Fruit fly (Drosophila melanogaster) whole organism, embryonic: Measurements from ENCODE around the gene Dbp21E2.
A peak's percentile ranks its signal among the peaks of the same experiment; 100 is the strongest.

Experiments used
- Antp ChIP-seq: fragments of 200-800 bp; sonication (Bioruptor generic); optimal IDR thresholded peaks from 3 replicates; lab custom pipeline; 2016; ENCODE audit warnings: missing biosample characterization, missing genetic modification characterization
- Bdp1 ChIP-seq: fragments of 200-800 bp; sonication (Bioruptor generic); optimal IDR thresholded peaks from 3 replicates; lab custom pipeline; 2016; ENCODE audit warnings: missing biosample characterization, missing genetic modification characterization
- CG10431 ChIP-seq: fragments of 200-800 bp; sonication (Bioruptor generic); optimal IDR thresholded peaks from 3 replicates; lab custom pipeline; 2018; ENCODE audit warnings: missing biosample characterization, mild to moderate bottlenecking, missing genetic modification characterization
- CG11093 ChIP-seq: fragments of 200-800 bp; sonication (Bioruptor generic); IDR thresholded peaks from 3 replicates; pipeline ENCODE4 v1.3.6; 2022; ENCODE audit warnings: missing biosample characterization, missing genetic modification characterization
- CG1233 ChIP-seq: fragments of 200-800 bp; sonication (Bioruptor generic); optimal IDR thresholded peaks from 4 replicates; lab custom pipeline; 2018; ENCODE audit warnings: missing biosample characterization, mild to moderate bottlenecking, missing genetic modification characterization
- CG13775 ChIP-seq: fragments of 200-800 bp; sonication (Bioruptor generic); optimal IDR thresholded peaks from 3 replicates; lab custom pipeline; 2017; ENCODE audit warnings: missing biosample characterization, mild to moderate bottlenecking, missing genetic modification characterization
- CG14965 ChIP-seq: fragments of 200-800 bp; sonication (Bioruptor generic); optimal IDR thresholded peaks from 2 replicates; lab custom pipeline; 2016; ENCODE audit warnings: missing biosample characterization, missing genetic modification characterization, borderline replicate concordance
- CG17328 ChIP-seq: fragments of 200-800 bp; sonication (Bioruptor generic); IDR thresholded peaks from 2 replicates; pipeline ENCODE4 v1.3.6; 2022; ENCODE audit warnings: missing biosample characterization, missing genetic modification characterization
- CG1792 ChIP-seq: fragments of 200-800 bp; sonication (Bioruptor generic); optimal IDR thresholded peaks from 2 replicates; lab custom pipeline; 2016; ENCODE audit warnings: missing biosample characterization, missing genetic modification characterization
- CG3407 ChIP-seq: fragments of 200-800 bp; sonication (Bioruptor generic); optimal IDR thresholded peaks from 2 replicates; lab custom pipeline; 2018; ENCODE audit warnings: missing biosample characterization, mild to moderate bottlenecking, missing genetic modification characterization
- CG42726 ChIP-seq: fragments of 200-800 bp; sonication (Bioruptor generic); IDR thresholded peaks from 2 replicates; pipeline ENCODE4 v1.3.6; 2022; ENCODE audit warnings: missing biosample characterization, missing genetic modification characterization; ENCODE audit not compliant: partially characterized antibody
- CG4617 ChIP-seq: fragments of 200-800 bp; sonication (Bioruptor generic); optimal IDR thresholded peaks from 3 replicates; lab custom pipeline; 2016; ENCODE audit warnings: missing biosample characterization, missing genetic modification characterization, borderline replicate concordance
- CG4707 ChIP-seq: fragments of 200-800 bp; sonication (Bioruptor generic); optimal IDR thresholded peaks from 2 replicates; lab custom pipeline; 2018; ENCODE audit warnings: missing biosample characterization, mild to moderate bottlenecking, missing genetic modification characterization, moderate library complexity
- CG4730 ChIP-seq: fragments of 200-800 bp; sonication (Bioruptor generic); IDR thresholded peaks from 2 replicates; pipeline ENCODE4 v1.3.6; 2022; ENCODE audit warnings: missing biosample characterization, missing genetic modification characterization
- CG5180 ChIP-seq: fragments of 200-800 bp; sonication (Bioruptor generic); optimal IDR thresholded peaks from 3 replicates; lab custom pipeline; 2017; ENCODE audit warnings: missing biosample characterization, missing genetic modification characterization, mild to moderate bottlenecking, moderate library complexity, missing genetic modification reagents
- CG7745 ChIP-seq: fragments of 200-800 bp; sonication (Bioruptor generic); optimal IDR thresholded peaks from 2 replicates; lab custom pipeline; 2018; ENCODE audit warnings: missing biosample characterization, mild to moderate bottlenecking, missing genetic modification characterization, moderate library complexity
- CG8388 ChIP-seq: fragments of 200-800 bp; sonication (Bioruptor generic); optimal IDR thresholded peaks from 2 replicates; lab custom pipeline; 2019; ENCODE audit warnings: missing biosample characterization, mild to moderate bottlenecking, missing genetic modification characterization, moderate library complexity
- CG8765 ChIP-seq: fragments of 200-800 bp; sonication (Bioruptor generic); IDR thresholded peaks from 2 replicates; pipeline ENCODE4 v1.3.6; 2022; ENCODE audit warnings: missing biosample characterization, missing genetic modification characterization
- CrebB ChIP-seq: fragments of 200-800 bp; sonication (Bioruptor generic); optimal IDR thresholded peaks from 3 replicates; lab custom pipeline; 2018; ENCODE audit warnings: missing biosample characterization, mild to moderate bottlenecking, missing genetic modification characterization
- Dek ChIP-seq: fragments of 200-800 bp; sonication (Bioruptor generic); optimal IDR thresholded peaks from 3 replicates; lab custom pipeline; 2019; ENCODE audit warnings: missing biosample characterization, mild to moderate bottlenecking, missing genetic modification characterization, moderate library complexity
- Dll ChIP-seq: fragments of 200-800 bp; sonication (Bioruptor generic); IDR thresholded peaks from 4 replicates; pipeline ENCODE4 v1.3.6; 2022; ENCODE audit warnings: missing biosample characterization, missing genetic modification characterization; ENCODE audit not compliant: partially characterized antibody
- E2f2 ChIP-seq: fragments of 200-800 bp; sonication (Bioruptor generic); IDR thresholded peaks from 2 replicates; pipeline ENCODE4 v1.3.6; 2022; ENCODE audit warnings: missing biosample characterization, missing genetic modification characterization
- Elba2 ChIP-seq: fragments of 200-800 bp; sonication (Bioruptor generic); optimal IDR thresholded peaks from 3 replicates; lab custom pipeline; 2016; ENCODE audit warnings: missing biosample characterization, missing genetic modification characterization
- Fer1 ChIP-seq: fragments of 200-800 bp; sonication (Bioruptor generic); optimal IDR thresholded peaks from 2 replicates; lab custom pipeline; 2017; ENCODE audit warnings: missing biosample characterization, mild to moderate bottlenecking, missing genetic modification characterization
- Hsf ChIP-seq: fragments of 200-800 bp; sonication (Bioruptor generic); optimal IDR thresholded peaks from 3 replicates; lab custom pipeline; 2016; ENCODE audit warnings: missing biosample characterization, missing genetic modification characterization
- Lim3 ChIP-seq: fragments of 200-800 bp; sonication (Bioruptor generic); IDR thresholded peaks from 2 replicates; pipeline ENCODE4 v1.3.6; 2022; ENCODE audit warnings: missing biosample characterization, missing genetic modification characterization
- Med ChIP-seq: fragments of 200-800 bp; sonication (Bioruptor generic); peaks from one replicate; lab custom pipeline; 2016; ENCODE audit warnings: missing biosample characterization, missing genetic modification characterization, mild to moderate bottlenecking, inconsistent platforms, moderate library complexity
- NFAT ChIP-seq: fragments of 200-800 bp; sonication (Bioruptor generic); IDR thresholded peaks from 2 replicates; pipeline ENCODE4 v1.3.6; 2022; ENCODE audit warnings: missing biosample characterization, missing genetic modification characterization
- Nf-YB ChIP-seq: fragments of 200-800 bp; sonication (Bioruptor generic); optimal IDR thresholded peaks from 3 replicates; lab custom pipeline; 2019; ENCODE audit warnings: missing biosample characterization, mild to moderate bottlenecking, missing genetic modification characterization, moderate library complexity
- Ptx1 ChIP-seq: fragments of 200-800 bp; sonication (Bioruptor generic); IDR thresholded peaks from 2 replicates; pipeline ENCODE4 v1.3.6; 2022; ENCODE audit warnings: missing biosample characterization, missing genetic modification characterization
- Six4 ChIP-seq: fragments of 200-800 bp; sonication (Bioruptor generic); optimal IDR thresholded peaks from 2 replicates; lab custom pipeline; 2016; ENCODE audit warnings: missing biosample characterization, missing genetic modification characterization
- ara ChIP-seq: fragments of 200-800 bp; sonication (Bioruptor generic); IDR thresholded peaks from 2 replicates; pipeline ENCODE4 v1.3.6; 2022; ENCODE audit warnings: missing biosample characterization, missing genetic modification characterization
- bcd ChIP-seq: fragments of 200-800 bp; sonication (Bioruptor generic); optimal IDR thresholded peaks from 2 replicates; lab custom pipeline; 2017; ENCODE audit warnings: missing biosample characterization, mild to moderate bottlenecking, missing genetic modification characterization
- corto ChIP-seq: fragments of 200-800 bp; sonication (Bioruptor generic); optimal IDR thresholded peaks from 2 replicates; lab custom pipeline; 2016; ENCODE audit warnings: missing biosample characterization, mild to moderate bottlenecking, missing genetic modification characterization, moderate library complexity
- croc ChIP-seq: fragments of 200-800 bp; sonication (Bioruptor generic); conservative IDR thresholded peaks from 3 replicates; pipeline ENCODE4 v1.3.6; 2022; ENCODE audit warnings: missing biosample characterization, missing genetic modification characterization
- dati ChIP-seq: fragments of 200-800 bp; sonication (Bioruptor generic); IDR thresholded peaks from 2 replicates; pipeline ENCODE4 v1.3.6; 2022; ENCODE audit warnings: missing biosample characterization, missing genetic modification characterization
- dpn ChIP-seq, 2 experiments: fragments of 200-800 bp; sonication (Bioruptor generic); optimal IDR thresholded peaks; 3 replicates each; lab custom pipeline; 2016; ENCODE audit warnings: missing biosample characterization in 2 of 2, missing genetic modification characterization in 2 of 2
- insv ChIP-seq, 2 experiments: fragments of 200-800 bp; sonication (Bioruptor generic); optimal IDR thresholded peaks; 3 replicates each; lab custom pipeline; 2016 to 2018; ENCODE audit warnings: missing biosample characterization in 2 of 2, missing genetic modification characterization in 2 of 2
- kah ChIP-seq: fragments of 200-800 bp; sonication (Bioruptor generic); optimal IDR thresholded peaks from 2 replicates; lab custom pipeline; 2018; ENCODE audit warnings: missing biosample characterization, mild to moderate bottlenecking, missing genetic modification characterization
- ken ChIP-seq: fragments of 200-800 bp; sonication (Bioruptor generic); IDR thresholded peaks from 3 replicates; pipeline ENCODE4 v1.3.6; 2022; ENCODE audit warnings: missing biosample characterization, missing genetic modification characterization
- nmo ChIP-seq: fragments of 200-800 bp; sonication (Bioruptor generic); optimal IDR thresholded peaks from 2 replicates; lab custom pipeline; 2018; ENCODE audit warnings: missing biosample characterization, mild to moderate bottlenecking, missing genetic modification characterization, moderate library complexity
- oc ChIP-seq: fragments of 200-800 bp; sonication (Bioruptor generic); optimal IDR thresholded peaks from 2 replicates; lab custom pipeline; 2018; ENCODE audit warnings: missing biosample characterization, mild to moderate bottlenecking, missing genetic modification characterization, moderate library complexity
- pros ChIP-seq: fragments of 200-800 bp; sonication (Bioruptor generic); optimal IDR thresholded peaks from 3 replicates; lab custom pipeline; 2019; ENCODE audit warnings: missing biosample characterization, mild to moderate bottlenecking, missing genetic modification characterization, moderate library complexity
- rib ChIP-seq: fragments of 200-800 bp; sonication (Bioruptor generic); IDR thresholded peaks from 2 replicates; pipeline ENCODE4 v1.3.6; 2022; ENCODE audit warnings: missing biosample characterization, missing genetic modification characterization
- schlank ChIP-seq: fragments of 200-800 bp; sonication (Bioruptor generic); optimal IDR thresholded peaks from 2 replicates; lab custom pipeline; 2018; ENCODE audit warnings: missing biosample characterization, mild to moderate bottlenecking, missing genetic modification characterization
- scrt ChIP-seq: fragments of 200-800 bp; sonication (Bioruptor generic); optimal IDR thresholded peaks from 2 replicates; lab custom pipeline; 2018; ENCODE audit warnings: missing biosample characterization, mild to moderate bottlenecking, missing genetic modification characterization, moderate library complexity
- stwl ChIP-seq: fragments of 200-800 bp; sonication (Bioruptor generic); optimal IDR thresholded peaks from 3 replicates; lab custom pipeline; 2018; ENCODE audit warnings: missing biosample characterization, mild to moderate bottlenecking, missing genetic modification characterization, moderate library complexity
- usp ChIP-seq: fragments of >200 bp; optimal IDR thresholded peaks from 2 replicates; lab custom pipeline; 2017; ENCODE audit warnings: missing biosample characterization, missing genetic modification characterization
- zf30C ChIP-seq: fragments of 200-800 bp; sonication (Bioruptor generic); optimal IDR thresholded peaks from 3 replicates; lab custom pipeline; 2018; ENCODE audit warnings: missing biosample characterization, mild to moderate bottlenecking, missing genetic modification characterization
- zfh2 ChIP-seq: fragments of 200-800 bp; sonication (Bioruptor generic); optimal IDR thresholded peaks from 2 replicates; lab custom pipeline; 2016; ENCODE audit warnings: missing biosample characterization, missing genetic modification characterization

Gene Dbp21E2

dm6 chr2L:855052-855547, 43.7 kb downstream of the Dbp21E2 start, which contains the start of gene CG13949 (continued):
- TF ChIP-seq Dll (GFP tag; lab: Robert Waterston, UW), result 0 out of 4 replicates have a peak, but pooled peaks have one; percentile 40
- TF ChIP-seq Lim3 (GFP tag; lab: Robert Waterston, UW), result no peak
- no peak for TF ChIP-seq CG4707
- no peak for TF ChIP-seq corto
- TF ChIP-seq CG11093 (GFP tag; lab: Robert Waterston, UW), result no peak
- TF ChIP-seq insv (GFP tag; optimal IDR thresholded peaks at IDR 0.05; lab: Kevin White, UChicago), result peak in 1 of 2 experiments; percentile 3
- TF ChIP-seq stwl (tag; lab: Kevin White, UChicago), result peak; percentile 64
- peak; percentile 36 for TF ChIP-seq CG13775 (GFP tag; lab: Kevin White, UChicago)
- TF ChIP-seq rib (GFP tag; lab: Robert Waterston, UW), result peak; percentile 80
- peak; percentile 73 for TF ChIP-seq CG17328 (GFP tag; lab: Robert Waterston, UW)
- TF ChIP-seq ken, result peak; percentile 88
- TF ChIP-seq Six4 (GFP tag; lab: Kevin White, UChicago), result peak; percentile 0
- TF ChIP-seq Elba2 (GFP tag; lab: Kevin White, UChicago), result no peak
- peak; percentile 32 for TF ChIP-seq scrt (GFP tag; lab: Kevin White, UChicago)
- TF ChIP-seq CG1792 (GFP tag; lab: Kevin White, UChicago), result peak; percentile 47
- no peak for TF ChIP-seq usp (GFP tag; lab: Kevin White, UChicago)
- peak; percentile 8 for TF ChIP-seq CG4617 (GFP tag; lab: Kevin White, UChicago)
- peak; percentile 27 for TF ChIP-seq Nf-YB (GFP tag; lab: Kevin White, UChicago)
- peak; percentile 57 for TF ChIP-seq zfh2
- peak; percentile 85 for TF ChIP-seq zf30C (GFP tag; lab: Kevin White, UChicago)
- TF ChIP-seq oc (tag; lab: Kevin White, UChicago), result peak; percentile 60
- peak; percentile 55 for TF ChIP-seq Fer1 (GFP tag; lab: Kevin White, UChicago)
- peak; percentile 89 for TF ChIP-seq Med (GFP tag; lab: Kevin White, UChicago)
- TF ChIP-seq CG3407, result peak; percentile 43
- peak; percentile 46 for TF ChIP-seq CG1233
- peak; percentile 38 for TF ChIP-seq CG7745 (tag; lab: Kevin White, UChicago)
- TF ChIP-seq pros, result no peak
- TF ChIP-seq dati, result peak; percentile 60; the same call in 1 of the 2 replicates
- TF ChIP-seq Ptx1 (GFP tag; lab: Robert Waterston, UW), result peak; percentile 82
- TF ChIP-seq bcd (GFP tag; lab: Kevin White, UChicago), result peak; percentile 45
- no peak; the same call in 2 of the 3 replicates for TF ChIP-seq croc (GFP tag; lab: Robert Waterston, UW)
- peak; percentile 49; the same call in 1 of the 2 replicates for TF ChIP-seq ara
- TF ChIP-seq CG10431, result no peak
- TF ChIP-seq CG5180 (GFP tag; lab: Kevin White, UChicago), result peak; percentile 12
- peak; percentile 50 for TF ChIP-seq CrebB
- peak; percentile 79 for TF ChIP-seq NFAT
- TF ChIP-seq Dek (tag; lab: Kevin White, UChicago), result peak; percentile 68
- no peak for TF ChIP-seq CG14965 (GFP tag; lab: Kevin White, UChicago)
- peak; percentile 64 for TF ChIP-seq E2f2
- TF ChIP-seq CG4730 (GFP tag; lab: Robert Waterston, UW), result peak; percentile 30; the same call in 1 of the 2 replicates
- TF ChIP-seq Antp (GFP tag; lab: Kevin White, UChicago), result peak; percentile 60
- TF ChIP-seq kah (GFP tag; lab: Kevin White, UChicago), result peak; percentile 1
- peak; percentile 49; the same call in 1 of the 2 replicates for TF ChIP-seq CG8765 (GFP tag; lab: Robert Waterston, UW)
- TF ChIP-seq CG8388 (GFP tag; lab: Kevin White, UChicago), result peak; percentile 34
- peak; percentile 64 for TF ChIP-seq Hsf (GFP tag; lab: Kevin White, UChicago)
- peak; percentile 31 for TF ChIP-seq Bdp1
- TF ChIP-seq nmo (GFP tag; lab: Kevin White, UChicago), result peak; percentile 59
- no peak for TF ChIP-seq schlank
- peak; percentile 47; the same call in 1 of the 2 replicates for TF ChIP-seq CG42726 (GFP tag; lab: Robert Waterston, UW)
- TF ChIP-seq dpn (GFP tag; optimal IDR thresholded peaks at IDR 0.05; lab: Kevin White, UChicago), result peak; percentile 48 to 67
